Fruit fly (Drosophila melanogaster) whole organism: ENCODE measurements around the gene CG43319.

Experiments used
- CG8478 ChIP-seq: fragments of >200 bp; optimal IDR thresholded peaks from 2 replicates; lab custom pipeline; 2018; ENCODE audit warnings: inconsistent platforms
- Dll ChIP-seq: fragments of >200 bp; optimal IDR thresholded peaks from 2 replicates; lab custom pipeline; 2017
- EcR ChIP-seq, 2 experiments: fragments of >200 bp; optimal IDR thresholded peaks; 2 replicates each; lab custom pipeline; 2017; ENCODE audit warnings: missing biosample characterization in 2 of 2, missing genetic modification characterization in 2 of 2, missing genetic modification reagents in 2 of 2
- pan ChIP-seq: fragments of >200 bp; optimal IDR thresholded peaks from 2 replicates; lab custom pipeline; 2017
- psq ChIP-seq: fragments of >200 bp; optimal IDR thresholded peaks from 2 replicates; lab custom pipeline; 2017
- usp ChIP-seq: fragments of >200 bp; optimal IDR thresholded peaks from 2 replicates; lab custom pipeline; 2017; ENCODE audit warnings: missing biosample characterization, missing genetic modification characterization, mixed read lengths

Gene CG43319

DNA sequence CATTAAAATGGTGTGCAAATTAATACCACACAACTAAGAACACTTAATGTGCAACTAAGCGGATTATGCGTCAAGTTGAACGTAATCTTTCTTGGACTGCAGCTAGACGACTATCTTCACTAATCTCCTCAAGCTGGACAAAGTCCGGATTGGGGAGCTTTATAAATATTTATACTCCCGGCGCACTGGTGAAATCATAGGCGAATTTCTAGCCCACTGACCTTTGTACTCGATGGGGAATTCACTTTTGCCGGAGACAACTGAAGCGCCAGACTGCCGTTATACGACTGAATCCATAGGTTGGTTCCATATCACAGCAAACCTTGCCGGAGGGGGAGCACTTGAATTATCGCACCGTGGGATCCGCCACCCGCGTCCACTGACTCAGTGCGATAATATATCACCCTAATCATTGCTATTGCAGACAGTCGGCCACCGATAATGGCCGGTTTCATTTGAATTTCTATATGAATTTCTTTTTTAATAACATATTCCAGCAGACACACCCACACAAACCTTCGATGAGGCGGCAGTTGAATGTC is 12.0 kb downstream of the CG43319 start:
- TF ChIP-seq Dll (lab: Kevin White, UChicago) (no peak), psq (lab: Kevin White, UChicago) (no peak), usp (GFP tag; lab: Kevin White, UChicago) (no peak), CG8478 (lab: Kevin White, UChicago) (no peak), pan (lab: Kevin White, UChicago) (no peak), EcR (GFP tag; optimal IDR thresholded peaks at IDR 0.05; lab: Kevin White, UChicago) (no peak)

dm6 chr3R:27706581-27707181 is 12.6 kb downstream of the CG43319 start, which contains the start of the genes CROT and CG12877:
TSS of gene CROT (minus strand) at chr3R:27706751.
TSS of gene CG12877 (plus strand) at chr3R:27707100.
- TF ChIP-seq pan (lab: Kevin White, UChicago) (no peak), Dll (lab: Kevin White, UChicago) (no peak), usp (GFP tag; lab: Kevin White, UChicago) (no peak), psq (lab: Kevin White, UChicago) (no peak), CG8478 (lab: Kevin White, UChicago) (no peak), EcR (GFP tag; optimal IDR thresholded peaks at IDR 0.05; lab: Kevin White, UChicago) (no peak)

DNA sequence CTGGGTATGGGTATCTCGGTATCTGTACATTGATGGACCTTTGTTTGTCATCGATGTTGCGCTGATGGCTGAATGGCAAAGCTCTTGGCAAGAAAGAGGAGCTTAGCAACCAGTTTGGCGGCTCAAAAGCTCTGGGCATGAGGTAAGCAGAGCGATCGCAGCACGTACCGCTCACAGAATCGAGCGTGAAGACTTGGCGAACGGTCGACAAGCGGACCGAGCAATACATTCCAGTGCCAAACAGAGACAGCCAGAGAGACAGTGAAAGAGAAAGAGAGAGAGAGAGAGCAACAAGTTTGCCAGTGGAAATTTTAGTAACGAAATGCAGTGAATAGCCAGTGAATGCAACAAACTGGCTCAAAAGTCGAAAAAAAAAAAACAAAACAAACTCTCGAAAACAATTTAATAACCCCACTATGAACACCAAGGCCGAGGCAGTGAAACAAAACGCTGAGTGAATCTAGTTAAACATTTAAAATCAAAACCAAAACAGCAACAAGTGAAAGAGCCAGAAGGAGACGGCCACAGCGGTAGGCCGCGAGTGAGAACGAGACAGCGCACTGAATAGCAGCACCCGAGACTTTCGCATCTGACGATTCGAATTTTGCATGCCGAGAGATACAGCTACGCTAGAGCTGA is 42.4 kb downstream of the CG43319 start, which contains the start of gene Ets98B:
Gene Ets98B, plus strand, starts transcription at position 172 of the 639 bp plus-strand sequence.
- TF ChIP-seq Dll (lab: Kevin White, UChicago) (no peak), CG8478 (lab: Kevin White, UChicago) (peak; percentile 60)

- TF ChIP-seq pan (lab: Kevin White, UChicago) (no peak), usp (GFP tag; lab: Kevin White, UChicago) (no peak), EcR (GFP tag; optimal IDR thresholded peaks at IDR 0.05; lab: Kevin White, UChicago) (no peak), Dll (lab: Kevin White, UChicago) (no peak), CG8478 (lab: Kevin White, UChicago) (no peak), psq (lab: Kevin White, UChicago) (no peak)
These were observed 42.9 kb downstream of the CG43319 start for dm6 chr3R:27737038-27737437.

dm6 chr3R:27738287-27738686 is 44.2 kb downstream of the CG43319 start:
- TF ChIP-seq usp (GFP tag; lab: Kevin White, UChicago) (no peak), EcR (GFP tag; optimal IDR thresholded peaks at IDR 0.05; lab: Kevin White, UChicago) (peak in 1 of 2 experiments; percentile 5)

DNA sequence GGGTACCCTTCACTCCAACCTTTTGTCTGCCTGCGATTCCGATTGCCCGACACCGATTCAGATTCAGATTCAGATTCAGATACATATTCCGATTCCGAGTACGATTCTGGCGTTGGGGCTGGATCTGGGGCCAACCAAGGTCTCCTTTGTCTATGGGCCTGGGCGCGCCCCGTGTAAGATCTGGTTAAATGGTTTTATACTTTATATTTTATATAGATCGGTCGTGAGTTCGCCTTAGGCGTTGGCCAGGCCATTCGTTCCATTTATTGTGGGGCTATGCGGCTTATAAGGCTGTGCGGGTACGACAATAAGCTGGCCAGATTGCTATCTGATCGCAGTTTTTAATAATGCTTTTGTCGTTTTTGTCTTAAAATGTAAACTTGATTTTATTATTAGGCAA is 45.9 kb downstream of the CG43319 start:
- TF ChIP-seq pan (lab: Kevin White, UChicago) (no peak), usp (GFP tag; lab: Kevin White, UChicago) (no peak), psq (lab: Kevin White, UChicago) (no peak), EcR (GFP tag; optimal IDR thresholded peaks at IDR 0.05; lab: Kevin White, UChicago) (no peak), Dll (lab: Kevin White, UChicago) (no peak), CG8478 (lab: Kevin White, UChicago) (no peak)

DNA sequence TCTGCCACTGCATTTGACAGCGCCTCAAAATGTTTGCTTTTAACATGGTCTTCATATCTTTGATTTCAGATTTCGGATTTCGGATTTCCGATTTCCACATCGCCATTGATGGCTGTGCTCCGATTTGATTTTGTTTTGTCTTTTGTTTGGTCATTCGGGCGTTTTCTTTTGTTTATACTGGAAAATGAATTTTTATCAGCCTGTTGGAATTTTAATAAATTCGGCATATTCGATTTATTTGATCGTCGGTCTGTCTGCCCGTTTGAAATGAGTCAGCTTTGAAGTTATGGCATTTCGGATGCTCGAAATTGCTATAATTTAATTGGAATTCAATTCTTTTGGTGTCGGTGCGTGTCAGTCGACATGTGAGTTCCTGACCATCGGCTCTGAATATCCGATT is 46.6 kb downstream of the CG43319 start:
- TF ChIP-seq psq (lab: Kevin White, UChicago) (no peak), pan (lab: Kevin White, UChicago) (no peak), Dll (lab: Kevin White, UChicago) (no peak), EcR (GFP tag; optimal IDR thresholded peaks at IDR 0.05; lab: Kevin White, UChicago) (no peak), CG8478 (lab: Kevin White, UChicago) (no peak), usp (GFP tag; lab: Kevin White, UChicago) (no peak)
